Fruit fly (Drosophila melanogaster) ovary, adult (tissue): ENCODE data around the gene CG33061.

Source experiments
- CG17801 ChIP-seq: fragments of 200-800 bp; optimal IDR thresholded peaks from 2 replicates; lab custom pipeline; 2019; ENCODE audit warnings: missing biosample characterization, mild to moderate bottlenecking, missing genetic modification characterization, moderate library complexity; ENCODE audit not compliant: partially characterized antibody

The CG33061 gene

DNA sequence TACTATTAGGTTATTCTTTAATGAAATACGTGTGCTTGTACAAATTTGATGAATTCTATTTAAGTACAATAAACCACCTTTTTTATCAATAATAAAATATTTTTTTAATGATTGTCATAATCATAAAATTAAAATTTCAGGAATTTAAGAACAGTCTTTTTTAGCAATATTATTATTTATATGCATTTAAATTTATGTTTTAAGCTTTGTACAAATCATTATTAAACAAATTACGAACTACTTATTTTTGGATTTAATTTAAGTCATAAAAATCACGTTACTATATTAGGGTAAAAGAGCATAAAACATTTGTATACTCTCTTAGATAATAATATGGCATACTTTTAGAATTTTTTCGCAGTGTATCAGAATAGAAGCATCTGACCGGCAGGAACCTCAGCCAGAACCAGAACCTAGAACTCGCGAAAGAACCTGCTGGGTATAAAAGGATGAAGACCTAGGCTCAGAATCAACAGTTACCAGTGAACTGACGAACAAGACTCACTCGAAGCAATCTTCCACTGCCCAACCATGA, 32.6 kb downstream of the CG33061 start, which contains the start of gene Cpr72Ea:
Cpr72Ea (plus strand) TSS at position 485 of the 535 bp plus-strand sequence.
- no peak for TF ChIP-seq CG17801 (GFP tag; lab: Kevin White, UChicago)

DNA sequence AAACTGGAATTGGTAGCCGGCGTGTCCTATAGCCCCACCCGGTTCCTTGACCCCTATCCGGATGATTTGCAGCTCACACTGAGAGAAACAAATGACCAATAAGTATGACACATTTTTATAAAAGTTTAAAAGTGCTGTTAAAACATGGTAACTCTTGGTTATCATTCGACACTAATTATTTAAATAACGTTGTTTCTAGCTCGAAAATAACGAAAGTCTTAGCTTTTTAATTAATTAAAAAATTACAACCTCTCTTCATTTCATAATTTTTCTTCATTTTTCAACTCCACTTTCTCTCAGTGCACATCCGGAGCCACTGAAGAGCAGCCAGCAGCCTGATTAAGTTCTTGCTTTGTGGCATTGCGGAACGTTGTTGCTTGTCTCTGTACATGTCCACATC, 34.6 kb downstream of the CG33061 start:
- no peak for TF ChIP-seq CG17801 (GFP tag; lab: Kevin White, UChicago)

DNA sequence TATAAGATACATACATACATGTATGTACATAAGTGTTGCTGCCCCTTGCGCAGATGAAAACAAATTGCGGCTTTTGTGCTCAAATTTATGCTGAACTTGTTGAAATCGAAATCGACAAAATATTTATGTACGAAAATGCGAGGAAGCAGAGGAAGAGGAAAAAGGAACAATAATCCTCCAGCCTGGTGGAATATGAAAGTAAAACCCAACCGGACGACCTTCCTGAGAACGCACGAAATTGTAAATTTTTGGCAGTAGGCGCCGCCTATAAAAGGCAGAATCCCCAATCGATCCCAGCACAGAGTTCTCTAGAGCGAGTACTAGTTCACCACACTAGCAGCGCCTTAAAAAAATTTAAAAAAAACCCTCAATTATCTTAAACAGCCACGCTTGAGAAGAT, 35.0 kb downstream of the CG33061 start, which contains the start of gene Cpr72Eb:
Cpr72Eb (plus strand) TSS at position 301 of the 400 bp plus-strand sequence.
- TF ChIP-seq CG17801 (GFP tag; lab: Kevin White, UChicago), result no peak

DNA sequence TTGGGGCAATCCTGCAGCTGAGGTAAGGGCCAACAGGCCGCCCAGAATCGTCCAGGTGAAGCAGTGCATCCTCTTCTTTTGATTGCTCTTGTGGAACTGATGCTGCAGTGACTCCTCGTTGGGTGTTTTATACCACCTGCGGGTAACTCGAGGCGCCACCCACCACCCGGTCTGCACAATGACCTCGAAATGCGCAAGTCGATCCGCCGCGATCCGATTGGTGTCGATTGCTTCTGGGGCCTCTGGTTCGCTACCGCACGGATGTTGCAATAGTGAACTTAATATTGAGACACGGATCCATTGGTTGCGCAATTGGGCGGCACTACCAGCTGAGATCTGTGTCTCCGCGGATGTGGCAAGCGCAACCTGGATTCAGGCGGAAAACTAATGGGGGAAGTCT, 37.6 kb downstream of the CG33061 start, which contains the start of gene Cpr72Ec:
Cpr72Ec (minus strand) TSS at position 101 of the 400 bp plus-strand sequence.
- no peak for TF ChIP-seq CG17801 (GFP tag; lab: Kevin White, UChicago)

DNA sequence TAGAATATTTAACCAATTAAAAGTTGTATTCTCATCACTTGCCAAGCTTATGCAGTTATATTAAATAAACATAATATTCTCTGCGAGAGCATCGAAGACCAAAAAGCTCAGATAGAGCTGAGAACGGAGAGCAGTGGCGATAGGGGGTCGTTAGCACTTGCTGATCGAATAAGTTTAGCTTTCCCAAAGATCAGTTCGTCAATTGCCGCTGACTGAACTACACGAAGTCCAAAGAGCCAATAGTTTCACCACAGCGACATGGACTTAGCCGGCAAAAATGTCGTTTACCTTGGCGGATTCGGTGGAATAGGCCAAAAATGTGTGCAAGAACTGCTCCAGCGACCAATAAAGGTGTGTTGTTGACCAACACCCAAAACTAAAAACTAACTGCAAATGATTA, 38.6 kb downstream of the CG33061 start, which contains the start of gene CG4842:
CG4842 (plus strand) TSS at position 191 of the 400 bp plus-strand sequence.
- TF ChIP-seq CG17801 (GFP tag; lab: Kevin White, UChicago), result no peak

DNA sequence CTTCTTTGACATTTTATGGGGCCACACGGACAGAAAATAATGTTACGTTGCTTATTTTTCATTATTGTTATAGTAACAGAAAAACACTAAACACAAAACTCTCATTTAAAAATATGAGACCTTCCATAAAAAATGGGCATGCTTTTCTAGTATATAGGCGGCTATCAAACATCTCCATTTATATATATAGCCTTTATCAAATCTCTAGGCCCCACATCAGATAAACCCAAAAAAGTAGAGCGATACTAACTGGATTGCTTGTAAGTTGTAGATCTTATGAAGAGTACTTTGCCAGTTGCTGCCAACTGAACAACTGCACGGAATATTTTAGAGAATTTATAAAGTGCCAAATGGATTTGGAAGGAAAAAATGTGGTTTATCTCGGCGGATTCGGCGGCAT, 39.9 kb downstream of the CG33061 start, which contains the start of gene CG18814:
CG18814 (plus strand) TSS at position 301 of the 400 bp plus-strand sequence.
- no peak for TF ChIP-seq CG17801 (GFP tag; lab: Kevin White, UChicago)

DNA sequence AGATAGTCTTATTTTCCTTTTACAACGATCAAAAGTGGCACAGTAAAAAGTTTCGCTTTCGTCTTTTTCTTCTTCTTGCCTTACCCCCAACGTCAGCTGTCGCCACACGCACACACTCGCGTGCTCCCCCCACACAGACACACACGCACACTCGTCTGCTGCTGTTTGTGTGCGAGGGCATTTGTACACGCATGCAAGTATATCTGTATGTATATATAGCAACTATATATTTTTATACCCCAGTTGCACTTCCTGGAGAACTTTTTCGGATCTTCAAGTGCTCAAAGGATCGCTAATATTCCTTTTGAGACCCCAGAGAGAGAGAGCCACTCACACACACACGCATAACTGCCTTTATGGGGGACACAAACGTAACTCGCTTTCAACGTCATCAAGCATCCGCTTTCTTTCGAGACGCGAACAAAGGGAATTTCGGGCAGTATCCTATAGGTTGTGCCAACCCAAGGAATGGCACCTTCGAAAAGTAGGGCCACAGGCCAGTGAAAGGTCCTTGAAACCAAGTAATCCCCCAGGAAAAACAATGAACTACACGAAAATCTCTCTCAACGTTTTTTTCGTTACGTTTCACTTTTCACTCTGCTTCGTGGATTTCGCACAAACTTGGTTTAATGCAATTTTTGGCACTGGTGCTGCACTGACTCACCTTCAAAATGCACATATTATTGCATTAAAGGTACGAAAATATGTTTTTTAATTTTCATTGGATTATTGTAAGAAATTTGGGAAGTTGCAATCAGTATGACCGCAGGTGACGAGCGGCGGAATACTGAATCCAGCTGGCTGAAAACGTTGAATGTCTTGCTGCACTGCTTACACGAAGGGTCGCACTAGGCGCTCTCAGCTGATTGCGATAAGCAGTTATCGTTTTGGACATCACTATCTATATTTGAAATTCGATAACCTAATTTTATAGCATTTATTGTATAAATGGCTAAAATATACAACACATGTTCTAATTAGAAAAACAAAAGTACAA, 48.5 kb downstream of the CG33061 start, which contains the start of gene roq:
roq (minus strand) TSS at position 799 of the 997 bp plus-strand sequence.
- TF ChIP-seq CG17801 (GFP tag; lab: Kevin White, UChicago), result peak; percentile 21

DNA sequence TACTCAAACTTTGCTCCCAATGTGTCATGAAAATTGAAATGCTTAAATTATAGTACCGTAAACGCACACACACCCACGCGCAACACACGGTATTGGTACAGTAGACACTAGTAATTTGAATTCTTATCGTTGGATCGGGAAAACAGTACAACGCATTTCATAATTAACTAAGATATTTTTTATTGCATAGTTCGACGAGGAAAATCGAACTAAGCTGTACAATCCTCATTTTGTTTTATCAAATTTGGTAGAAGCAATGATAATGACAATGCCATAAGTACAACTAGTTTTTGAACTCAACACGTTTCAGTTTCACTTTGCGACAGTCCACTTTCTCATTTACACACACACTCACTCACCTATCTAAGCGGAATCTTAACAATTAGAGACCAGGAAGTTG, 51.2 kb downstream of the CG33061 start:
- peak; percentile 74 for TF ChIP-seq CG17801 (GFP tag; lab: Kevin White, UChicago)
